Worm (Caenorhabditis elegans) whole organism, early embryonic: ENCODE data around the gene str-206.

Experiments used
- F13C5.2 ChIP-seq: sonication (generic microtip); optimal IDR thresholded peaks from 2 replicates; lab custom pipeline; 2017; ENCODE audit warnings: mild to moderate bottlenecking, missing genetic modification characterization, inconsistent platforms, missing compliant biosample characterization
- ama-1 ChIP-seq: fragments of 150-350 bp; optimal IDR thresholded peaks from 2 replicates; lab custom pipeline; 2014
- ceh-13 ChIP-seq: fragments of 200-800 bp; sonication (Bioruptor generic); optimal IDR thresholded peaks from 2 replicates; lab custom pipeline; 2018; ENCODE audit warnings: mild to moderate bottlenecking, missing genetic modification characterization, missing compliant biosample characterization
- ets-7 ChIP-seq: sonication (generic microtip); optimal IDR thresholded peaks from 2 replicates; lab custom pipeline; 2016; ENCODE audit warnings: missing genotype, missing genetic modification characterization, missing compliant biosample characterization
- flt-1 ChIP-seq: fragments of 200-800 bp; sonication (Bioruptor generic); IDR thresholded peaks from 2 replicates; pipeline ENCODE4 v1.3.6; 2022; ENCODE audit warnings: missing genetic modification characterization, missing compliant biosample characterization
- scrt-1 ChIP-seq: fragments of 200-800 bp; sonication (Bioruptor generic); IDR thresholded peaks from 2 replicates; pipeline ENCODE4 v1.3.6; 2022; ENCODE audit warnings: missing genetic modification characterization, missing compliant biosample characterization
- sea-1 ChIP-seq: fragments of 200-800 bp; sonication (Bioruptor generic); conservative IDR thresholded peaks from 2 replicates; pipeline ENCODE4 v1.3.6; 2022; ENCODE audit warnings: missing genetic modification characterization, missing compliant biosample characterization
- tbx-11 ChIP-seq: fragments of 200-800 bp; sonication (Bioruptor generic); IDR thresholded peaks from 2 replicates; pipeline ENCODE4 v1.3.6; 2022; ENCODE audit warnings: missing genetic modification characterization, missing compliant biosample characterization
- tbx-37 ChIP-seq: fragments of 200-800 bp; sonication (Bioruptor generic); conservative IDR thresholded peaks from 2 replicates; pipeline ENCODE4 v1.3.6; 2022; ENCODE audit warnings: missing genetic modification reagents, missing genetic modification characterization, missing compliant biosample characterization
- tra-4 ChIP-seq: sonication (generic microtip); optimal IDR thresholded peaks from 2 replicates; lab custom pipeline; 2017; ENCODE audit warnings: missing genetic modification characterization, missing compliant biosample characterization

ce11 chrV:6220752-6221151, 2.8 kb downstream of the str-206 start:
- no peak for TF ChIP-seq ama-1 (lab: Kevin White, UChicago)
- TF ChIP-seq tbx-37: no peak
- TF ChIP-seq scrt-1 (GFP tag; lab: Robert Waterston, UW): no peak
- TF ChIP-seq ceh-13 (GFP tag; lab: Kevin White, UChicago): no peak
- no peak for TF ChIP-seq flt-1
- no peak for TF ChIP-seq F13C5.2
- no peak for TF ChIP-seq tbx-11
- TF ChIP-seq sea-1 (GFP tag; lab: Robert Waterston, UW): no peak
- TF ChIP-seq tra-4 (tag; lab: Kevin White, UChicago): no peak
- no peak for TF ChIP-seq ets-7 (tag; lab: Kevin White, UChicago)
